Worm (Caenorhabditis elegans): Measurements from ENCODE around the gene znf-207.
A peak's percentile ranks its signal among the peaks of the same experiment; 100 is the strongest.
"Not testable (repeated sequence)": the region's sequence is repeated elsewhere in the genome, so short reads cannot be mapped to it uniquely, and the experiment has no call there.

znf-207 gene

DNA sequence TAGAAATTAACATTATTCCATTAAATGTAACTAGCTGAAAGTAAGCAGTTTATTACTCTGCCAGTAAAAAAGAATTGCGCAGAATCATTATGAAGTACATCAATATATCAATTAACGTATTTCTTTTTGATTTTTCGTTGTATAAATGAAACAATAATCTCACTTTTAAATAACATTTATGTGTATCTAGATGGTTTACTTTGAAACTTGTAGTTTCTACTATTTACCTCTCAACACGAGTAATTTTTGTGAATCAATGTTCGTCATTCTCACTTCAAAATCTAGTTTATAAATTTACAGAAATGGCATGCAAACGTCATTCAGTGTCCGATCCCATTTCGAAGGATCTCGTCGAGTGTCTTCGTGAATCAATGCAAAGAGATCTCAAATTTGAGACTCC is 6.3 kb downstream of the znf-207 start, which contains the start of gene gspd-1:
TSS of gene gspd-1 (plus strand) at position 301 of the 400 bp plus-strand sequence.
- no peak for TF ChIP-seq nhr-237 (tag; optimal IDR thresholded peaks at IDR 0.05)
- no peak for TF ChIP-seq fkh-4 (tag; optimal IDR thresholded peaks at IDR 0.05; ENCODE audit: borderline replicate concordance)
- TF ChIP-seq ces-1 (GFP tag; optimal IDR thresholded peaks at IDR 0.05): no peak
- TF ChIP-seq efl-3 (GFP tag; optimal IDR thresholded peaks at IDR 0.05): no peak
- TF ChIP-seq ceh-63 (GFP tag; optimal IDR thresholded peaks at IDR 0.05): no peak
- TF ChIP-seq nhr-12 (tag; optimal IDR thresholded peaks at IDR 0.05): no peak
- no peak for TF ChIP-seq hlh-4 (tag; optimal IDR thresholded peaks at IDR 0.05)
- no peak for TF ChIP-seq ztf-4 (tag; optimal IDR thresholded peaks at IDR 0.05)
- TF ChIP-seq fkh-10 (GFP tag; optimal IDR thresholded peaks at IDR 0.05): no peak
- no peak for TF ChIP-seq aly-2 (tag; optimal IDR thresholded peaks at IDR 0.05)
- no peak for TF ChIP-seq unc-30 (tag; optimal IDR thresholded peaks at IDR 0.05)
- TF ChIP-seq xbp-1 (tag; optimal IDR thresholded peaks at IDR 0.05): no peak
- TF ChIP-seq ceh-88 (GFP tag; IDR thresholded peaks at IDR 0.05): no peak
- TF ChIP-seq ztf-11 (tag; optimal IDR thresholded peaks at IDR 0.05): no peak
- no peak for TF ChIP-seq tlp-1 (tag; optimal IDR thresholded peaks at IDR 0.05)
- TF ChIP-seq efl-1 (optimal IDR thresholded peaks at IDR 0.05): no peak
- TF ChIP-seq efl-1 (GFP tag; optimal IDR thresholded peaks at IDR 0.05 in 1 of 2): no peak

DNA sequence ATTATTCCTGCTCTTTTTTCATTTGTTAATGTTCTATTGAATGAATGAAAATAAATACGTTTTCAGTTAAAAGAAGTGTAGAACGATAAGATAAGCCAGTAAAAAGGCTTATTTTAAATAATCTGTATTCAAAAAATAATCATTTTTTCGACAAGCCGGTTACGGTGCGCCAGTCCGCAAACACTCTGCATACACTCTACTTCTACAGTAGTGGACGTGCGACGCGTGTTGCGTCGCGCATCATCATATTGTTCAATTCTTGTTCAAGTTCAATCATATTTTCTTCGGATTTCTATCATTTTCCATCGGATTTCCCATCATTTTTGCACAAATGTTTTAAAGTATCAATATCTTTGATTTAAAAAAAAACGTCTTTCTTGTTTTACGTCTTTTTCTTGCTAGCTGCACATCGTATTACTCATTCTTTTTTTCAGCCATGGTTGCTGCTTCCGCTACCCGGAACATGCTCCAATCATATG is 9.2 kb downstream of the znf-207 start, which contains the start of gene B0035.18:
TSS of gene B0035.18 (plus strand) at position 429 of the 479 bp plus-strand sequence.
- TF ChIP-seq lsy-2 (tag; optimal IDR thresholded peaks at IDR 0.05) (peak in 1 of 2 experiments; percentile 40), sox-4 (tag; optimal IDR thresholded peaks at IDR 0.05) (no peak)

DNA sequence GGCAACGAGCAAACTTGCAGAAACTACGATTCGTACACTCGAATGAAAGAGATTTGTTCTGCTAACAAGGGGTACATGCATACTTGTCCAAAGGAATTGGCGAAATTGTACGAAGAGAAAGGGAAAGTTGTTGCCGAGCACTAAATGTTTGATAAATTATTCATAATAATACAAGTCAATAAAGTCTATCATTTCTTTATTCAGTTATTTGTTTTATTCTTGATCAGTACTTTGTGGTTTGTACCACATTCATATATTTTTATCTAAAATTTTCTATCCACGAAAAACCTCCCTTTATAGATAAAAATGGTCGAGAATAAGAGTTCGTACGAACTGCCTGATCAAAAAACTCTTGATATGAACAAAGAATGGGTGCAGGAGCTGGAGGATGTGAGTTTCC is 9.7 kb downstream of the znf-207 start, which contains the start of gene edg-1:
TSS of gene edg-1 (plus strand) at position 301 of the 400 bp plus-strand sequence.
- TF ChIP-seq C04F5.9 (tag; optimal IDR thresholded peaks at IDR 0.05): no peak
- no peak for TF ChIP-seq elt-2 (tag; optimal IDR thresholded peaks at IDR 0.05)

DNA sequence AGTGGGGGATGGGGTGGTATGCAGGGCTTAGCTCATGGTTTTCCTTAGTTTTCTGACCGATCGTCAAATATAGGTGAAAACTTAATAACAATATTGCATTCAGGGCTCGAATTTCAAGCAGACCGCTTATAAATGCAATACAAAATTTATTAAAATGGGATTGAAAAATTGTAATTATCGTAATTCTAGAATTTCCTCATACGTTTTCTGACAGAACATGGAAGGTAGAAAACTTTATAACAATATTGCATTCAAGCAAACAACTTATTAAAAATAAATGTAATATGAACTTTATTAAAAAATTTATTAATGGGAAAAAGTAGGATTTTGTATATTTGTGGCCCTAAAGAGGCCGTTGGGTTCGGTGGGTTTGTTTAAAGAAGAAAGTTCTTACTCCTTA is 12.9 kb downstream of the znf-207 start:
- TF ChIP-seq ztf-11 (tag; optimal IDR thresholded peaks at IDR 0.05) (no peak), ztf-4 (tag; optimal IDR thresholded peaks at IDR 0.05) (no peak), nhr-19 (GFP tag; conservative IDR thresholded peaks at IDR 0.05) (no peak), grh-1 (GFP tag; IDR thresholded peaks at IDR 0.05) (no peak), ama-1 (optimal IDR thresholded peaks at IDR 0.05) (no peak), rnt-1 (tag; optimal IDR thresholded peaks at IDR 0.05) (no peak), alr-1 (tag; optimal IDR thresholded peaks at IDR 0.05; ENCODE audit: borderline replicate concordance) (no peak), lsy-2 (tag; optimal IDR thresholded peaks at IDR 0.05) (no peak), unc-30 (tag; optimal IDR thresholded peaks at IDR 0.05) (no peak), hlh-17 (GFP tag; optimal IDR thresholded peaks at IDR 0.05; ENCODE audit: borderline replicate concordance) (no peak), tlp-1 (tag; optimal IDR thresholded peaks at IDR 0.05) (no peak), unc-86 (tag; optimal IDR thresholded peaks at IDR 0.05) (no peak), swsn-7 (tag; optimal IDR thresholded peaks at IDR 0.05) (no peak)

DNA sequence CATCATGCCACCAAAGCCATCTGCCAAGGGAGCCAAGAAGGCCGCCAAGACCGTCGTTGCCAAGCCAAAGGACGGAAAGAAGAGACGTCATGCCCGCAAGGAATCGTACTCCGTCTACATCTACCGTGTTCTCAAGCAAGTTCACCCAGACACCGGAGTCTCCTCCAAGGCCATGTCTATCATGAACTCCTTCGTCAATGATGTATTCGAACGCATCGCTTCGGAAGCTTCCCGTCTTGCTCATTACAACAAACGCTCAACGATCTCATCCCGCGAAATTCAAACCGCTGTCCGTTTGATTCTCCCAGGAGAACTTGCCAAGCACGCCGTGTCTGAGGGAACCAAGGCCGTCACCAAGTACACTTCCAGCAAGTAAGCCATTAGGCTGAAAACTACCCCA is 14.0 kb downstream of the znf-207 start, which contains the start of gene his-48:
TSS of gene his-48 (plus strand) at position 5 of the 400 bp plus-strand sequence.
- not testable (repeated sequence) for TF ChIP-seq C16A3.4 (tag; optimal IDR thresholded peaks at IDR 0.05); lin-13 (GFP tag; optimal IDR thresholded peaks at IDR 0.05); mab-9 (GFP tag; IDR thresholded peaks at IDR 0.05)

DNA sequence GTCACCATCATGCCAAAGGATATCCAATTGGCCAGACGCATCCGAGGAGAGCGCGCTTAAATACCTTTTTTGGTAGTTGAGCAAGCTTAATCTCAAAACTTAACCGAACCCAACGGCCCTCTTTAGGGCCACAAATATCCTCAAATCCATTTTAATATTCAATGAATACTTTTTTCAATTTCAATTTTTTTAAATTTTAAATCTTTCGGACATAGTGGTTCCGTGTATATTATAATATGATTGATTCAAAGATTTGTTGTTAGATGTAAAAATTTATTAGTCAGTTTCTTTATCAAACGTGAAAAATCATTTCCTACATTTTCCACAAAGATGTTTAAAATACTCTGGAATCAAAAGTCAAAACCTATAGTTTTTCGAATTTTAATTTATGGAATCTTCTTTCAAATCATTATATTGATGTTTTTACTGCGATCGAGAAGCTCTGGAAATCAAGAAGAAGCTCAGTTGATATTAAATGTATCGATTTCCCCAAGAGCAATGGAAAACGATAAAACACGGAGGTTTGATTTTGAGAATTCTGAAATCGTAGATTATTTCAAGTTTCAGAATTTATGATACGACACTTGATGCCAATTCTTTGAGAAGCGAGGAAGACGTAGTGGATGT is 16.3 kb downstream of the znf-207 start, which contains the start of gene B0035.21:
TSS of gene B0035.21 (plus strand) at position 322 of the 627 bp plus-strand sequence.
- TF ChIP-seq ceh-88 (GFP tag; IDR thresholded peaks at IDR 0.05) (no peak), pax-3 (tag; optimal IDR thresholded peaks at IDR 0.05) (no peak), nhr-11 (tag; optimal IDR thresholded peaks at IDR 0.05) (no peak), efl-1 (optimal IDR thresholded peaks at IDR 0.05) (no peak), efl-1 (GFP tag; optimal IDR thresholded peaks at IDR 0.05 in 1 of 2) (peak in 1 of 2 experiments; percentile 59), F16B12.6 (tag; optimal IDR thresholded peaks at IDR 0.05) (no peak), mef-2 (tag; optimal IDR thresholded peaks at IDR 0.05) (no peak), snu-23 (GFP tag; optimal IDR thresholded peaks at IDR 0.05) (no peak), lin-14 (GFP tag; optimal IDR thresholded peaks at IDR 0.05) (no peak), nhr-12 (tag; optimal IDR thresholded peaks at IDR 0.05) (no peak)
